Fruit fly (Drosophila melanogaster): ENCODE results near the gene Snx17.

Snx17 gene

DNA sequence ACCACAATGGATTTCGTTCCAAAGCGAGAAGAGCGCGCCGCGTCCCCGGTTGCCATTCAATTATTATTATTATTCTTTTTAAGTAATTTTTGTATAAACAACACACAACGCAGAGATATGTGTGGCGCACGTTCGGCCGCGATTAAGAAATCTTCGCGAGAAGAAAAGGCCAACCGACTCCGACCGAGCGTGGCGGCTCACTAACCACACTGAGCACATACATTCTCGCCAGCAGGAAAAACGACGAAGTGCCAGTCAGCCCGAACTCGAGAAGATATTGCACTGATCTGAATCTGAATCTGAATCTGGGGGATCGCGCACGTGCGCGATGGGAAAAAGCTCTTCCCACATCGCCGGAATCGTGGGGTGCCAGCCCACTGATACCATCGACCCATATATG lies 7.8 kb downstream of the Snx17 start, which contains the start of gene Sur:
TSS of gene Sur (minus strand) at position 207 of the 400 bp plus-strand sequence.
- TF ChIP-seq Ets98B (GFP tag; IDR thresholded peaks at IDR 0.05) (no peak), CG4496 (GFP tag; IDR thresholded peaks at IDR 0.05) (no peak), CG15710 (tag; optimal IDR thresholded peaks at IDR 0.05) (no peak), gl (tag; optimal IDR thresholded peaks at IDR 0.05) (no peak)

- TF ChIP-seq CG10348 (GFP tag; IDR thresholded peaks at IDR 0.05) (no peak), Snoo (tag; optimal IDR thresholded peaks at IDR 0.05) (no peak), CG8159 (tag; optimal IDR thresholded peaks at IDR 0.05) (no peak), CG15710 (tag; optimal IDR thresholded peaks at IDR 0.05) (no peak), CG8301 (tag; optimal IDR thresholded peaks at IDR 0.05) (no peak), Ets98B (GFP tag; IDR thresholded peaks at IDR 0.05) (no peak), gl (tag; optimal IDR thresholded peaks at IDR 0.05) (no peak)
Observed at dm6 chr2L:10191396-10191795, 15.4 kb downstream of the Snx17 start, which contains the start of gene Fum4. Fum4 (minus strand) TSS chr2L:10191496.

DNA sequence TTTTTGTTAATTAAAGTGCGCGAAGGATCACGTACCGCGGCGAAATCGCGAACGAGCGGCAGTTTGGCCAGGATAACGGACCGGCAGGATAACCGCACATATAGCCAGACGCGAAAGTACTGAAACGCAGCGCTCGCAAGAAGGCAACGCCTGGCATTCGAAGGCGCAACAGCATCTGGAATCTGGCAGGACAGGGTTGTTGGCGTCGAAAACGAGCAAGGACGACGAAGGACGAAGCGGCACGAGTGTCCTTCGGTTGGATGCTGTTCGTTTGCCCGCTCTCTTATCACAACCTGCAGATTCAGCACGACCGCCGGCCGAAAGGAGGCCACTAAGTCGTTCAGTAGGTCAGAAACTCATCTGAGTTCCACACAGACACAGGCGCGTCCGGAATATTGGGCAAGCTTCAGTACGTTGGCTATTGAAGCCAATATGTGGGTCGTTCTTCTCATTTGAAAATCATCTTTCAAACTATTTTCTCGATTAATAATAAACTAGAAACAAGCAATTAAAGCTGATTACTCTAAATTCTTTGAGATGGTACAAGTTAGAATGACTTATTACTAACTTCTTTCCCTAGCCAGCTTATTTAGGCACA lies 26.5 kb downstream of the Snx17 start, which contains the start of gene CG44153:
TSS of gene CG44153 (minus strand) at position 75 of the 598 bp plus-strand sequence.
- no peak for TF ChIP-seq fd96Ca (GFP tag; IDR thresholded peaks at IDR 0.05)
- TF ChIP-seq Snoo (tag; optimal IDR thresholded peaks at IDR 0.05), result no peak
- no peak for TF ChIP-seq D1 (tag; optimal IDR thresholded peaks at IDR 0.05)
- no peak for TF ChIP-seq CG34367 (tag; optimal IDR thresholded peaks at IDR 0.05)

DNA sequence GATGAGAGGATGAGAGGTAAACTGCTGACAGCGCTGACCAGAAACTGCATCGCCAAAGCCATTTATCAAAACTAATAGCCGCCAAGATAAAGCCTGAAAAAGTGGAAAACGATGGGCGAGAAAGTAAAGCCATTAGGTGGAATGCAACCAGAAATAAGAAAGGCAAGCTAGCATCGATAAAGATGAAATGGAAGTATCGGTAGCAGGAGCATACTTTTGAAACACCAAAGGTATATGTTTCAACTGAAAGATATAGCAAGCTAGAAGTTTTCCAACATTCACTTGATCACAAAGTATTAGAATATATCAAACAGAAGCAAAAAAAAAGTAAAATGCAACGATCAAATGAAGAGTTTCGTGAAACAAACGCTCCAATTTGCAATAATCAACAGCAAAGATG lies 34.4 kb downstream of the Snx17 start, which contains the start of gene CG13137:
TSS of gene CG13137 (plus strand) at position 301 of the 400 bp plus-strand sequence.
- TF ChIP-seq CG13204 (GFP tag; optimal IDR thresholded peaks at IDR 0.05), result no peak
- no peak for TF ChIP-seq Pif1B (GFP tag; optimal IDR thresholded peaks at IDR 0.05)
- TF ChIP-seq CG8301 (tag; optimal IDR thresholded peaks at IDR 0.05), result no peak
- no peak for TF ChIP-seq fd96Ca (GFP tag; IDR thresholded peaks at IDR 0.05)
- no peak for TF ChIP-seq CG8159 (tag; optimal IDR thresholded peaks at IDR 0.05)
- TF ChIP-seq Ets98B (GFP tag; IDR thresholded peaks at IDR 0.05), result no peak
- no peak for TF ChIP-seq CG15710 (tag; optimal IDR thresholded peaks at IDR 0.05)
- no peak for TF ChIP-seq CG10348 (GFP tag; IDR thresholded peaks at IDR 0.05)
- no peak for TF ChIP-seq Snoo (tag; optimal IDR thresholded peaks at IDR 0.05)
- TF ChIP-seq D1 (tag; optimal IDR thresholded peaks at IDR 0.05), result no peak
- TF ChIP-seq CG17806 (tag; optimal IDR thresholded peaks at IDR 0.05), result no peak

Data from whole organism, pupa.